Worm (Caenorhabditis elegans) whole organism, mixed stage, embryonic: ENCODE results near the gene Y62H9A.16.

Source experiments
- M03D4.4 ChIP-seq: sonication (generic microtip); optimal IDR thresholded peaks from 2 replicates; lab custom pipeline; 2017; ENCODE audit warnings: mild to moderate bottlenecking, missing genetic modification characterization, missing compliant biosample characterization
- bed-3 ChIP-seq: fragments of 200-800 bp; sonication (Bioruptor generic); optimal IDR thresholded peaks from 3 replicates; lab custom pipeline; 2018; ENCODE audit warnings: mild to moderate bottlenecking, missing genetic modification characterization, moderate library complexity, missing compliant biosample characterization
- blmp-1 ChIP-seq: fragments of 150-350 bp; optimal IDR thresholded peaks from 2 replicates; lab custom pipeline; 2014; ENCODE audit warnings: missing biosample characterization, missing genetic modification characterization
- ceh-39 ChIP-seq: fragments of 150-350 bp; optimal IDR thresholded peaks from 2 replicates; lab custom pipeline; 2014; ENCODE audit warnings: missing biosample characterization, missing genetic modification characterization
- ceh-43 ChIP-seq: fragments of 200-800 bp; sonication (Bioruptor generic); optimal IDR thresholded peaks from 2 replicates; lab custom pipeline; 2018; ENCODE audit warnings: mild to moderate bottlenecking, missing genetic modification characterization, moderate library complexity, missing compliant biosample characterization
- ceh-83 ChIP-seq: fragments of 200-800 bp; sonication (Bioruptor generic); optimal IDR thresholded peaks from 2 replicates; lab custom pipeline; 2018; ENCODE audit warnings: mild to moderate bottlenecking, missing genetic modification characterization, missing compliant biosample characterization
- ces-1 ChIP-seq: fragments of 150-350 bp; optimal IDR thresholded peaks from 2 replicates; lab custom pipeline; 2014; ENCODE audit warnings: missing biosample characterization, missing genetic modification reagents, missing genetic modification characterization
- cnd-1 ChIP-seq: fragments of 200-800 bp; sonication (Bioruptor generic); optimal IDR thresholded peaks from 2 replicates; lab custom pipeline; 2018; ENCODE audit warnings: mild to moderate bottlenecking, missing genetic modification characterization, missing compliant biosample characterization
- drap-1 ChIP-seq: fragments of 200-800 bp; sonication (Bioruptor generic); optimal IDR thresholded peaks from 3 replicates; lab custom pipeline; 2018; ENCODE audit warnings: mild to moderate bottlenecking, missing genetic modification characterization, missing compliant biosample characterization
- elt-1 ChIP-seq: sonication (generic microtip); optimal IDR thresholded peaks from 2 replicates; lab custom pipeline; 2017; ENCODE audit warnings: missing genetic modification characterization, mild to moderate bottlenecking, missing compliant biosample characterization, antibody characterized with exemption, moderate library complexity, borderline replicate concordance; ENCODE audit not compliant: insufficient read depth
- elt-3 ChIP-seq: fragments of 150-350 bp; optimal IDR thresholded peaks from 2 replicates; lab custom pipeline; 2014; ENCODE audit warnings: missing biosample characterization, missing genetic modification characterization
- flh-1 ChIP-seq: fragments of 200-800 bp; sonication (Bioruptor generic); optimal IDR thresholded peaks from 2 replicates; lab custom pipeline; 2018; ENCODE audit warnings: mild to moderate bottlenecking, missing genetic modification characterization, moderate library complexity, missing compliant biosample characterization
- ham-2 ChIP-seq: fragments of 200-800 bp; sonication (Bioruptor generic); optimal IDR thresholded peaks from 2 replicates; lab custom pipeline; 2018; ENCODE audit warnings: mild to moderate bottlenecking, missing genetic modification characterization, missing compliant biosample characterization
- hlh-1 ChIP-seq: fragments of 150-350 bp; optimal IDR thresholded peaks from 2 replicates; lab custom pipeline; 2014; ENCODE audit warnings: missing biosample characterization, missing genetic modification reagents, missing genetic modification characterization
- lin-13 ChIP-seq: fragments of 150-350 bp; optimal IDR thresholded peaks from 2 replicates; lab custom pipeline; 2014; ENCODE audit warnings: missing biosample characterization, missing genetic modification characterization
- lin-32 ChIP-seq: fragments of 200-800 bp; sonication (Bioruptor generic); optimal IDR thresholded peaks from 2 replicates; lab custom pipeline; 2018; ENCODE audit warnings: mild to moderate bottlenecking, missing genetic modification characterization, missing compliant biosample characterization
- lsy-2 ChIP-seq: fragments of 150-350 bp; optimal IDR thresholded peaks from 2 replicates; lab custom pipeline; 2014; ENCODE audit warnings: missing biosample characterization, missing genetic modification characterization
- mab-5 ChIP-seq: fragments of 150-350 bp; optimal IDR thresholded peaks from 2 replicates; lab custom pipeline; 2014; ENCODE audit warnings: missing biosample characterization, missing genetic modification characterization
- mep-1 ChIP-seq: fragments of 150-350 bp; optimal IDR thresholded peaks from 2 replicates; lab custom pipeline; 2017; ENCODE audit warnings: missing biosample characterization, missing genetic modification reagents, missing genetic modification characterization, inconsistent platforms
- mls-2 ChIP-seq: sonication (generic microtip); optimal IDR thresholded peaks from 2 replicates; lab custom pipeline; 2016; ENCODE audit warnings: mild to moderate bottlenecking, missing genetic modification characterization, moderate library complexity, missing compliant biosample characterization
- nhr-12 ChIP-seq: fragments of 150-350 bp; optimal IDR thresholded peaks from 2 replicates; lab custom pipeline; 2014; ENCODE audit warnings: missing biosample characterization, missing genetic modification characterization
- nhr-2 ChIP-seq: fragments of 150-350 bp; optimal IDR thresholded peaks from 2 replicates; lab custom pipeline; 2014; ENCODE audit warnings: missing biosample characterization, missing genetic modification characterization
- nhr-237 ChIP-seq: fragments of 150-350 bp; optimal IDR thresholded peaks from 2 replicates; lab custom pipeline; 2014; ENCODE audit warnings: missing biosample characterization, missing genetic modification characterization
- nhr-28 ChIP-seq: fragments of 150-350 bp; optimal IDR thresholded peaks from 2 replicates; lab custom pipeline; 2014; ENCODE audit warnings: missing biosample characterization, missing genetic modification characterization
- nhr-76 ChIP-seq: sonication (generic microtip); optimal IDR thresholded peaks from 2 replicates; lab custom pipeline; 2017; ENCODE audit warnings: missing biosample characterization, missing genetic modification characterization
- pha-4 ChIP-seq: fragments of 150-350 bp; optimal IDR thresholded peaks from 2 replicates; lab custom pipeline; 2018; ENCODE audit warnings: missing biosample characterization, missing genetic modification reagents, missing genetic modification characterization
- sem-2 ChIP-seq: fragments of 200-800 bp; sonication (Bioruptor generic); optimal IDR thresholded peaks from 2 replicates; lab custom pipeline; 2018; ENCODE audit warnings: mild to moderate bottlenecking, missing genetic modification characterization, missing compliant biosample characterization
- snpc-4 ChIP-seq: fragments of 150-350 bp; optimal IDR thresholded peaks from 2 replicates; lab custom pipeline; 2014; ENCODE audit warnings: missing biosample characterization, missing genetic modification characterization
- sptf-1 ChIP-seq: sonication (generic microtip); optimal IDR thresholded peaks from 2 replicates; lab custom pipeline; 2017; ENCODE audit warnings: mild to moderate bottlenecking, missing genetic modification characterization, moderate library complexity, missing compliant biosample characterization
- tbx-8 ChIP-seq: fragments of 200-800 bp; sonication (Bioruptor generic); optimal IDR thresholded peaks from 2 replicates; lab custom pipeline; 2018; ENCODE audit warnings: mild to moderate bottlenecking, missing genetic modification characterization, moderate library complexity, missing compliant biosample characterization
- unc-120 ChIP-seq: sonication (generic microtip); optimal IDR thresholded peaks from 2 replicates; lab custom pipeline; 2017; ENCODE audit warnings: missing genetic modification characterization, missing compliant biosample characterization; ENCODE audit not compliant: poor library complexity, severe bottlenecking
- unc-39 ChIP-seq: fragments of 150-350 bp; optimal IDR thresholded peaks from 2 replicates; lab custom pipeline; 2014; ENCODE audit warnings: missing biosample characterization, missing genetic modification characterization
- unc-62 ChIP-seq: fragments of 150-350 bp; optimal IDR thresholded peaks from 2 replicates; lab custom pipeline; 2014; ENCODE audit warnings: missing biosample characterization, missing genetic modification reagents, missing genetic modification characterization
- zip-8 ChIP-seq: fragments of 150-350 bp; optimal IDR thresholded peaks from 2 replicates; lab custom pipeline; 2014; ENCODE audit warnings: missing biosample characterization, missing genetic modification characterization
- ztf-11 ChIP-seq: fragments of 150-350 bp; optimal IDR thresholded peaks from 2 replicates; lab custom pipeline; 2014; ENCODE audit warnings: missing biosample characterization, missing genetic modification characterization

Y62H9A.16 gene

DNA sequence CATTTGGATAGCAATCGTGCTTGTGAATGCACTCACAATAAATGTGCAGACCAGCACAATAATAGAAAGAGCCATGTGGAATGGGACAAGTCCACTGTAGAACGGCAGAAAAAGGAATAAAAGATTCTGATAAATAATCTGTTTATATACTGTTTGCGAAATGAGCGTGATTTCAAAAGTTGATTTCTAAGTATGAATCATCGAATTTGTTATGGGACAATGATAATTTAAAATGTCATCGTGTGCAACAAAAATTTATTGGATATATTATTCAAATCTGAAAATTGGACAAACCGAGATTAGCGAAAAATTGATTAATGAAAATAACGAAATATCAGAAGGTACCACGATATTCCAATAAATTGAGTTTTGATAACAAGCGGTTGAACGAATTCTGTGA lies 20.7 kb downstream of the Y62H9A.16 start, which contains the start of gene F55G7.5:
F55G7.5 (minus strand) TSS at position 101 of the 400 bp plus-strand sequence.
- TF ChIP-seq blmp-1 (tag; lab: Kevin White, UChicago), result no peak

- TF ChIP-seq tbx-8 (GFP tag; lab: Kevin White, UChicago), result no peak
- no peak for TF ChIP-seq bed-3
- no peak for TF ChIP-seq pha-4 (tag; lab: Kevin White, UChicago)
- no peak for TF ChIP-seq nhr-28 (tag; lab: Kevin White, UChicago)
- no peak for TF ChIP-seq nhr-237 (tag; lab: Kevin White, UChicago)
- no peak for TF ChIP-seq zip-8 (tag; lab: Kevin White, UChicago)
- TF ChIP-seq blmp-1 (tag; lab: Kevin White, UChicago), result no peak
- TF ChIP-seq unc-39 (tag; lab: Kevin White, UChicago), result no peak
- TF ChIP-seq nhr-12 (tag; lab: Kevin White, UChicago), result no peak
- TF ChIP-seq unc-62, result no peak
- TF ChIP-seq elt-3 (tag; lab: Kevin White, UChicago), result no peak
- no peak for TF ChIP-seq ces-1 (GFP tag; lab: Kevin White, UChicago)
- no peak for TF ChIP-seq lin-32 (GFP tag; lab: Kevin White, UChicago)
- no peak for TF ChIP-seq nhr-76 (tag; lab: Kevin White, UChicago)
Measured at ce11 chrX:11941951-11942350, 23.9 kb downstream of the Y62H9A.16 start, which contains the start of gene F55G7.3. Gene F55G7.3 (minus strand): TSS chrX:11942051.

ce11 chrX:11946788-11947463 lies 28.8 kb downstream of the Y62H9A.16 start, which contains the start of gene nfya-1:
Gene nfya-1 (minus strand): TSS chrX:11946838.
- no peak for TF ChIP-seq unc-39 (tag; lab: Kevin White, UChicago)
- no peak for TF ChIP-seq nhr-12 (tag; lab: Kevin White, UChicago)
- no peak for TF ChIP-seq blmp-1 (tag; lab: Kevin White, UChicago)
- TF ChIP-seq hlh-1 (tag; lab: Kevin White, UChicago), result peak; percentile 62
- TF ChIP-seq ztf-11 (tag; lab: Kevin White, UChicago), result no peak
- TF ChIP-seq nhr-2 (tag; lab: Kevin White, UChicago), result no peak
- TF ChIP-seq ham-2 (GFP tag; lab: Kevin White, UChicago), result no peak
- TF ChIP-seq elt-1, result no peak
- no peak for TF ChIP-seq snpc-4 (tag; lab: Kevin White, UChicago)
- no peak for TF ChIP-seq drap-1 (GFP tag; lab: Kevin White, UChicago)
- no peak for TF ChIP-seq cnd-1 (tag; lab: Kevin White, UChicago)
- no peak for TF ChIP-seq bed-3
- TF ChIP-seq nhr-28 (tag; lab: Kevin White, UChicago), result no peak
- no peak for TF ChIP-seq mls-2 (tag; lab: Kevin White, UChicago)
- no peak for TF ChIP-seq nhr-237 (tag; lab: Kevin White, UChicago)
- TF ChIP-seq mab-5, result no peak
- peak; percentile 28 for TF ChIP-seq pha-4 (tag; lab: Kevin White, UChicago)
- no peak for TF ChIP-seq elt-3 (tag; lab: Kevin White, UChicago)
- TF ChIP-seq sem-2 (GFP tag; lab: Kevin White, UChicago), result no peak
- TF ChIP-seq ceh-83, result no peak
- TF ChIP-seq ceh-43 (GFP tag; lab: Kevin White, UChicago), result no peak
- TF ChIP-seq nhr-76 (tag; lab: Kevin White, UChicago), result no peak
- no peak for TF ChIP-seq sptf-1 (tag; lab: Kevin White, UChicago)
- no peak for TF ChIP-seq lsy-2
- TF ChIP-seq lin-13, result peak; percentile 32
- TF ChIP-seq mep-1 (tag; lab: Kevin White, UChicago), result peak; percentile 38
- no peak for TF ChIP-seq unc-120 (tag; lab: Kevin White, UChicago)
- no peak for TF ChIP-seq M03D4.4 (tag; lab: Kevin White, UChicago)
- no peak for TF ChIP-seq unc-62
- TF ChIP-seq tbx-8 (GFP tag; lab: Kevin White, UChicago), result no peak
- peak; percentile 59 for TF ChIP-seq ceh-39 (tag; lab: Kevin White, UChicago)
- no peak for TF ChIP-seq zip-8 (tag; lab: Kevin White, UChicago)
- TF ChIP-seq lin-32 (GFP tag; lab: Kevin White, UChicago), result no peak
- TF ChIP-seq ces-1 (GFP tag; lab: Kevin White, UChicago), result peak; percentile 44
- TF ChIP-seq flh-1 (GFP tag; lab: Kevin White, UChicago), result no peak
